Worm (Caenorhabditis elegans) whole organism, L4 larva: ENCODE data around the gene gyf-1.

Source experiments
- F37D6.2 ChIP-seq: sonication (generic microtip); optimal IDR thresholded peaks from 2 replicates; lab custom pipeline; 2016; ENCODE audit warnings: mild to moderate bottlenecking, missing genetic modification characterization, missing compliant biosample characterization
- F49E8.2 ChIP-seq: sonication (generic microtip); optimal IDR thresholded peaks from 2 replicates; lab custom pipeline; 2016; ENCODE audit warnings: missing compliant biosample characterization, mild to moderate bottlenecking, missing genetic modification characterization, borderline replicate concordance
- R02D3.7 ChIP-seq: fragments of 150-350 bp; sonication (generic microtip); optimal IDR thresholded peaks from 3 replicates; lab custom pipeline; 2014; ENCODE audit warnings: missing biosample characterization, missing genetic modification characterization
- T26A8.4 ChIP-seq: fragments of 200-800 bp; sonication (Bioruptor generic); IDR thresholded peaks from 2 replicates; pipeline ENCODE4 v1.3.6; 2022; ENCODE audit warnings: missing genetic modification characterization, missing compliant biosample characterization
- aha-1 ChIP-seq: fragments of 150-350 bp; peaks from one replicate; lab custom pipeline; 2014; ENCODE audit warnings: missing biosample characterization, missing genetic modification characterization
- aly-2 ChIP-seq: sonication (generic microtip); optimal IDR thresholded peaks from 2 replicates; lab custom pipeline; 2018; ENCODE audit warnings: missing biosample characterization, missing genetic modification characterization
- ceh-20 ChIP-seq: fragments of 200-800 bp; sonication (Bioruptor generic); IDR thresholded peaks from 2 replicates; pipeline ENCODE4 v1.3.6; 2022; ENCODE audit warnings: missing genetic modification reagents, missing genetic modification characterization, missing compliant biosample characterization
- ceh-28 ChIP-seq: fragments of 150-350 bp; optimal IDR thresholded peaks from 2 replicates; lab custom pipeline; 2014; ENCODE audit warnings: missing biosample characterization, missing genetic modification reagents, missing genetic modification characterization
- ceh-32 ChIP-seq: sonication (generic microtip); optimal IDR thresholded peaks from 2 replicates; lab custom pipeline; 2016; ENCODE audit warnings: mild to moderate bottlenecking, missing genetic modification characterization, missing compliant biosample characterization; ENCODE audit not compliant: poor library complexity
- ceh-44 ChIP-seq: fragments of 200-800 bp; sonication (Bioruptor generic); IDR thresholded peaks from 2 replicates; pipeline ENCODE4 v1.3.6; 2022; ENCODE audit warnings: missing genetic modification reagents, missing genetic modification characterization, missing compliant biosample characterization
- dmd-6 ChIP-seq: fragments of 200-800 bp; sonication (Bioruptor generic); IDR thresholded peaks from 2 replicates; pipeline ENCODE4 v1.3.6; 2022; ENCODE audit warnings: missing genetic modification reagents, missing genetic modification characterization, missing compliant biosample characterization
- fkh-10 ChIP-seq: fragments of 150-350 bp; optimal IDR thresholded peaks from 2 replicates; lab custom pipeline; 2014; ENCODE audit warnings: missing biosample characterization, missing genetic modification reagents, missing genetic modification characterization
- fos-1 ChIP-seq: fragments of 150-350 bp; optimal IDR thresholded peaks from 2 replicates; lab custom pipeline; 2014; ENCODE audit warnings: missing biosample characterization, missing genetic modification characterization
- hif-1 ChIP-seq, 2 experiments: sonication (generic microtip); optimal IDR thresholded peaks; 2 replicates each; lab custom pipeline; 2016 to 2017; ENCODE audit warnings: missing compliant biosample characterization in 2 of 2, missing genetic modification characterization in 2 of 2, missing genetic modification reagents in 2 of 2, missing genotype in 2 of 2, mild to moderate bottlenecking in 1 of 2
- hlh-30 ChIP-seq: sonication (generic microtip); optimal IDR thresholded peaks from 2 replicates; lab custom pipeline; 2017; ENCODE audit warnings: antibody characterized with exemption, mild to moderate bottlenecking, missing genetic modification characterization, missing compliant biosample characterization; ENCODE audit not compliant: insufficient read depth
- lim-7 ChIP-seq: fragments of 200-800 bp; sonication (Bioruptor generic); IDR thresholded peaks from 2 replicates; pipeline ENCODE4 v1.3.6; 2022; ENCODE audit warnings: missing genetic modification characterization, missing compliant biosample characterization
- lir-3 ChIP-seq: sonication (generic microtip); optimal IDR thresholded peaks from 2 replicates; lab custom pipeline; 2016; ENCODE audit warnings: mild to moderate bottlenecking, missing genetic modification characterization, missing compliant biosample characterization
- lsy-2 ChIP-seq, 2 experiments: fragments of 150-350 bp in 1 of 2; sonication (generic microtip) in 1 of 2; optimal IDR thresholded peaks; 2 replicates each; lab custom pipeline; 2014 to 2017; ENCODE audit warnings: missing biosample characterization in 2 of 2, missing genetic modification characterization in 2 of 2
- mes-2 ChIP-seq: sonication (generic microtip); optimal IDR thresholded peaks from 2 replicates; lab custom pipeline; 2016; ENCODE audit warnings: missing genotype, mild to moderate bottlenecking, missing genetic modification characterization, missing compliant biosample characterization; ENCODE audit not compliant: poor library complexity, severe bottlenecking
- nhr-25 ChIP-seq: sonication (generic microtip); optimal IDR thresholded peaks from 2 replicates; lab custom pipeline; 2017; ENCODE audit warnings: missing genetic modification characterization, mild to moderate bottlenecking, missing compliant biosample characterization, antibody characterized with exemption, moderate library complexity, borderline replicate concordance; ENCODE audit not compliant: insufficient read depth
- nhr-28 ChIP-seq: fragments of 150-350 bp; optimal IDR thresholded peaks from 2 replicates; lab custom pipeline; 2014; ENCODE audit warnings: missing biosample characterization, missing genetic modification characterization
- nhr-41 ChIP-seq: fragments of 200-800 bp; sonication (Bioruptor generic); IDR thresholded peaks from 2 replicates; pipeline ENCODE4 v1.3.6; 2022; ENCODE audit warnings: missing genetic modification reagents, missing genetic modification characterization, missing compliant biosample characterization
- nhr-77 ChIP-seq: fragments of 150-350 bp; optimal IDR thresholded peaks from 2 replicates; lab custom pipeline; 2014; ENCODE audit warnings: missing biosample characterization, missing genetic modification characterization
- pqm-1 ChIP-seq: sonication (generic microtip); optimal IDR thresholded peaks from 2 replicates; lab custom pipeline; 2017; ENCODE audit warnings: missing biosample characterization, missing genetic modification characterization
- rbr-2 ChIP-seq: sonication (generic microtip); optimal IDR thresholded peaks from 2 replicates; lab custom pipeline; 2016; ENCODE audit warnings: missing genotype, missing genetic modification characterization, missing compliant biosample characterization
- set-16 ChIP-seq: fragments of 200-800 bp; sonication (Bioruptor generic); IDR thresholded peaks from 2 replicates; pipeline ENCODE4 v1.3.6; 2022; ENCODE audit warnings: missing genetic modification reagents, missing genetic modification characterization, missing compliant biosample characterization
- tra-1 ChIP-seq: fragments of 200-800 bp; sonication (Bioruptor generic); IDR thresholded peaks from 2 replicates; pipeline ENCODE4 v1.3.6; 2022; ENCODE audit warnings: missing genetic modification reagents, missing genetic modification characterization, missing compliant biosample characterization
- unc-130 ChIP-seq: sonication (generic microtip); optimal IDR thresholded peaks from 2 replicates; lab custom pipeline; 2016; ENCODE audit warnings: missing genetic modification reagents, missing genetic modification characterization, missing compliant biosample characterization
- unc-62 ChIP-seq, 3 experiments: fragments of 150-350 bp in 1 of 3; sonication (generic microtip); optimal IDR thresholded peaks in 2 of 3; peaks in 1 of 3; 1 replicate in 1 of 3; 2 replicates in 2 of 3; lab custom pipeline; 2014 to 2017; ENCODE audit warnings: missing biosample characterization in 3 of 3, missing genetic modification characterization in 3 of 3, missing genetic modification reagents in 3 of 3, missing genotype in 1 of 3
- vab-7 ChIP-seq: fragments of 200-800 bp; sonication (Bioruptor generic); IDR thresholded peaks from 2 replicates; pipeline ENCODE4 v1.3.6; 2022; ENCODE audit warnings: missing genetic modification reagents, missing genetic modification characterization, missing compliant biosample characterization
- zfp-2 ChIP-seq: sonication (generic microtip); optimal IDR thresholded peaks from 2 replicates; lab custom pipeline; 2016; ENCODE audit warnings: mild to moderate bottlenecking, missing genetic modification characterization, missing compliant biosample characterization

Gene gyf-1

DNA sequence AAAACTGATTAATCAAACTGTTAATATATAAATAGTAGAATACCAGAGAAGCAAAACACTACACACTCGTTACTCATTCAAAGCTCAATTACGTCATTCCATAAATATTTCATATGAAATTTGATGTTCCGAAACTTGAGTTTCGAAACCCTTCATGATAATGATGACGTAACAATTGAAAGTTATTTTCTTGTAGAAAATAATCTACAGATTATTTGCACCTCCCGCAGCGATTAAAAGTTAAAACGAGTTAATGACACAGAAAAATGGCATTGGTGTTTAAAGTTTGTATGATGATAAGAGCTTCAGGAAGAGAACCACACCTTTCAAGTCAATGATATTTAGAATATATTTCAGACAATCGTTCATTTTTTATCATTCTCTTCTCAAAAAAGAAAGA lies 10.1 kb upstream of the gyf-1 start, which contains the start of gene H43E16.1 (continued):
- no peak for TF ChIP-seq zfp-2 (tag; lab: Kevin White, UChicago)

DNA sequence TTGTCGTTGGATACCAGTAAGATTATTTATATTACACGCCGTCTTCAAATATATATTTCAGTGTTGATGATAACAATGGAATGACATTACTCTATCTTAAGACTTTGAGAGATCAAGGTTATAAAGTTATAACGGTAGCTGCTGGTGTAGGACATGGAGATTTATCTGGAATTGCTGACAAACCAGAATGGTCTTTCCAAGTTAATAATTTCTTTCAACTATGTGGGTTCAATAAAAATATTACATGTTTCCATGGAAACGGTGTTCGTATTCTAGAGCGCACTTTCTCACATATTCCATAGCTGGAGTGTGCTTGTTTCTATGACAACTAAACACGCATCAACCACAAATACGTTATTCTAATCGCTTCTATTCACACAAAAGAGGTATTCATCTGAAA lies 4.3 kb upstream of the gyf-1 start, which contains the start of gene ift-74:
Gene ift-74, plus strand, starts transcription at position 301 of the 400 bp plus-strand sequence.
- TF ChIP-seq fos-1 (tag; lab: Kevin White, UChicago) (no peak), T26A8.4 (no peak)

DNA sequence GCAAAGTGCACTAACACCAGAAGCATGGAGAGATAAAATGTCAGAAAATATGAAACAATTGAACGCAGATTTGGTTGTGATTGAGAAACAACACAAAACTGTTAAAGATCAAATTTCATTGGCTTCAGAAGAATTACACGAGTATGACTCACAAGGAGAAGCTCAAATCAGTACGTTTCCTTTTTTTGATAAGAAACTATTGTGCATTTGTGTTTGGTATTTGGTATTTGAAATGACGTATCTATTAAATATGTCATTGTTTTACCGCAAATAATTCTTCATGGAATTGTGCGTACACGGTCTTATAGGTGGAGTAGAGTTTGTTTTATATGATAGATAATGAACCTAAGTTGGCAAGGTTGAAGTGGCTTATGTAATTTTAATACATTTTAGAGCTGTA lies 2.6 kb upstream of the gyf-1 start:
- TF ChIP-seq pqm-1 (tag; lab: Kevin White, UChicago) (peak; percentile 72), nhr-77 (peak; percentile 18), fkh-10 (GFP tag; lab: Kevin White, UChicago) (no peak), dmd-6 (GFP tag; lab: Robert Waterston, UW) (peak; percentile 58; the same call in 1 of the 2 replicates), nhr-28 (tag; lab: Kevin White, UChicago) (peak; percentile 50)
- TF ChIP-seq, all 104 proteins: peak for 4

ce11 chrII:6682918-6683317 lies 1.1 kb upstream of the gyf-1 start:
- TF ChIP-seq unc-130 (GFP tag; lab: Kevin White, UChicago) (peak; percentile 41), unc-62 (GFP tag; optimal IDR thresholded peaks at IDR 0.05 in 1 of 2; lab: Kevin White, UChicago) (peak in 1 of 2 experiments; percentile 24), unc-62 (tag; optimal IDR thresholded peaks at IDR 0.05; lab: Kevin White, UChicago) (no peak), F49E8.2 (tag; lab: Kevin White, UChicago) (no peak)

ce11 chrII:6685964-6686363 lies 1.9 kb downstream of the gyf-1 start:
- TF ChIP-seq aha-1 (tag; lab: Kevin White, UChicago) (peak; percentile 65), ceh-32 (tag; lab: Kevin White, UChicago) (no peak), set-16 (GFP tag; lab: Robert Waterston, UW) (peak; percentile 67; the same call in 1 of the 2 replicates)

DNA sequence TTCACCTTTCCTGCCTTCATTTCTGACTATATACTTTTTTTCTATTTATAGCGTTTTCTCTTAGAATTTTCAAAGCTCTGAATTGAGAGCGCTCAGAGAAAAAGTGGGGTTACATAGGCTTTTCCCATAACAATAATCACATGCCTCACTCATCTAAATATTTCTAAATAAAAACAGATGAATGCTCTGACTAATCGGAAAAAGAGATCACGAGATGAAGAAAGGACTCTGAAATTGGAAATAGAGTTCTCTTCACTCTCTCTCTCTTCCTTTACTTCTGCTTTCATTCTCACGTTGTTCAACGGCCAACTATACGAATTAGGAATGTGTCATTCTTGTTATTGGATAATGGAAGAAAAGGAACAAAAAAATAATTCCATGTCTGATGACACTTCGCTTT lies 5.1 kb downstream of the gyf-1 start:
- TF ChIP-seq rbr-2 (tag; lab: Kevin White, UChicago) = no peak
- TF ChIP-seq nhr-25 = no peak
- no peak for TF ChIP-seq lim-7
- TF ChIP-seq ceh-28 = no peak
- no peak for TF ChIP-seq F37D6.2 (tag; lab: Kevin White, UChicago)
- no peak for TF ChIP-seq R02D3.7 (tag; lab: Kevin White, UChicago)
- TF ChIP-seq ceh-20 (GFP tag; lab: Robert Waterston, UW) = no peak
- no peak for TF ChIP-seq F49E8.2 (tag; lab: Kevin White, UChicago)
- no peak for TF ChIP-seq tra-1 (GFP tag; lab: Robert Waterston, UW)
- no peak for TF ChIP-seq vab-7 (GFP tag; lab: Robert Waterston, UW)
- TF ChIP-seq lsy-2 (tag; optimal IDR thresholded peaks at IDR 0.05; lab: Kevin White, UChicago) = peak in 1 of 2 experiments; percentile 0
- no peak for TF ChIP-seq aly-2 (tag; lab: Kevin White, UChicago)
- peak; percentile 37 for TF ChIP-seq aha-1 (tag; lab: Kevin White, UChicago)
- TF ChIP-seq unc-62 (GFP tag; optimal IDR thresholded peaks at IDR 0.05 in 1 of 2; lab: Kevin White, UChicago) = no peak
- TF ChIP-seq unc-62 (tag; optimal IDR thresholded peaks at IDR 0.05; lab: Kevin White, UChicago) = no peak
- peak; percentile 51 for TF ChIP-seq hlh-30 (tag; lab: Kevin White, UChicago)
- TF ChIP-seq unc-130 (GFP tag; lab: Kevin White, UChicago) = no peak
- no peak for TF ChIP-seq nhr-41 (GFP tag; lab: Robert Waterston, UW)
- TF ChIP-seq ceh-44 (GFP tag; lab: Robert Waterston, UW) = no peak
- TF ChIP-seq hif-1 (tag; optimal IDR thresholded peaks at IDR 0.05; lab: Kevin White, UChicago) = no peak
- TF ChIP-seq lir-3 (tag; lab: Kevin White, UChicago) = no peak
- no peak for TF ChIP-seq fkh-10 (GFP tag; lab: Kevin White, UChicago)
- no peak for TF ChIP-seq mes-2
